Worm (Caenorhabditis elegans) whole organism, L4 larva: Measurements from ENCODE around the gene sre-9.

Experiments used
- D1046.2 ChIP-seq: fragments of 200-800 bp; sonication (Bioruptor generic); IDR thresholded peaks from 2 replicates; pipeline ENCODE4 v1.3.6; 2022; ENCODE audit warnings: missing genetic modification characterization, missing compliant biosample characterization
- F26F4.8 ChIP-seq: fragments of 200-800 bp; sonication (Bioruptor generic); conservative IDR thresholded peaks from 2 replicates; pipeline ENCODE4 v1.3.6; 2022; ENCODE audit warnings: missing genetic modification characterization, missing compliant biosample characterization
- R02D3.7 ChIP-seq: fragments of 150-350 bp; sonication (generic microtip); optimal IDR thresholded peaks from 3 replicates; lab custom pipeline; 2014; ENCODE audit warnings: missing biosample characterization, missing genetic modification characterization
- T26A8.4 ChIP-seq: fragments of 200-800 bp; sonication (Bioruptor generic); IDR thresholded peaks from 2 replicates; pipeline ENCODE4 v1.3.6; 2022; ENCODE audit warnings: missing genetic modification characterization, missing compliant biosample characterization
- Y105C5A.15 ChIP-seq: fragments of 200-800 bp; sonication (Bioruptor generic); IDR thresholded peaks from 2 replicates; pipeline ENCODE4 v1.3.6; 2022; ENCODE audit warnings: missing genetic modification characterization, missing compliant biosample characterization
- Y75B8A.6 ChIP-seq: fragments of 200-800 bp; sonication (Bioruptor generic); IDR thresholded peaks from 2 replicates; pipeline ENCODE4 v1.3.6; 2022; ENCODE audit warnings: missing genetic modification reagents, missing genetic modification characterization, missing compliant biosample characterization
- aha-1 ChIP-seq: fragments of 150-350 bp; peaks from one replicate; lab custom pipeline; 2014; ENCODE audit warnings: missing biosample characterization, missing genetic modification characterization
- ama-1 ChIP-seq: fragments of 150-350 bp; optimal IDR thresholded peaks from 2 replicates; lab custom pipeline; 2014; ENCODE audit warnings: inconsistent platforms, mixed read lengths
- ceh-32 ChIP-seq: sonication (generic microtip); optimal IDR thresholded peaks from 2 replicates; lab custom pipeline; 2016; ENCODE audit warnings: mild to moderate bottlenecking, missing genetic modification characterization, missing compliant biosample characterization; ENCODE audit not compliant: poor library complexity
- ceh-62 ChIP-seq: sonication (generic microtip); optimal IDR thresholded peaks from 2 replicates; lab custom pipeline; 2017; ENCODE audit warnings: missing biosample characterization, missing genetic modification characterization
- daf-16 ChIP-seq, 3 experiments: sonication (generic microtip); optimal IDR thresholded peaks; 2 replicates each; lab custom pipeline; 2016 to 2017; ENCODE audit warnings: missing genetic modification characterization in 3 of 3, missing genetic modification reagents in 3 of 3, mild to moderate bottlenecking in 2 of 3, missing compliant biosample characterization in 2 of 3, missing biosample characterization in 1 of 3, moderate library complexity in 1 of 3
- daf-19 ChIP-seq: fragments of 200-800 bp; sonication (Bioruptor generic); conservative IDR thresholded peaks from 2 replicates; pipeline ENCODE4 v1.3.6; 2022; ENCODE audit warnings: missing genetic modification characterization, missing compliant biosample characterization
- dmd-8 ChIP-seq: fragments of 200-800 bp; sonication (Bioruptor generic); IDR thresholded peaks from 2 replicates; pipeline ENCODE4 v1.3.6; 2022; ENCODE audit warnings: missing genetic modification characterization, missing compliant biosample characterization
- dmd-9 ChIP-seq: fragments of 200-800 bp; sonication (Bioruptor generic); IDR thresholded peaks from 2 replicates; pipeline ENCODE4 v1.3.6; 2022; ENCODE audit warnings: missing genetic modification reagents, missing genetic modification characterization, missing compliant biosample characterization
- dpl-1 ChIP-seq: fragments of 150-350 bp; optimal IDR thresholded peaks from 2 replicates; lab custom pipeline; 2014; ENCODE audit warnings: missing biosample characterization, missing genetic modification reagents, missing genetic modification characterization
- fos-1 ChIP-seq: fragments of 150-350 bp; optimal IDR thresholded peaks from 2 replicates; lab custom pipeline; 2014; ENCODE audit warnings: missing biosample characterization, missing genetic modification characterization
- lim-7 ChIP-seq: fragments of 200-800 bp; sonication (Bioruptor generic); IDR thresholded peaks from 2 replicates; pipeline ENCODE4 v1.3.6; 2022; ENCODE audit warnings: missing genetic modification characterization, missing compliant biosample characterization
- lin-29 ChIP-seq: fragments of 200-800 bp; sonication (Bioruptor generic); IDR thresholded peaks from 2 replicates; pipeline ENCODE4 v1.3.6; 2022; ENCODE audit warnings: missing genetic modification reagents, missing genetic modification characterization, missing compliant biosample characterization
- lin-39 ChIP-seq: fragments of 150-350 bp; optimal IDR thresholded peaks from 2 replicates; lab custom pipeline; 2014; ENCODE audit warnings: missing biosample characterization, missing genetic modification reagents, missing genetic modification characterization
- lir-3 ChIP-seq: sonication (generic microtip); optimal IDR thresholded peaks from 2 replicates; lab custom pipeline; 2016; ENCODE audit warnings: mild to moderate bottlenecking, missing genetic modification characterization, missing compliant biosample characterization
- madf-9 ChIP-seq: fragments of 200-800 bp; sonication (Bioruptor generic); conservative IDR thresholded peaks from 2 replicates; pipeline ENCODE4 v1.3.6; 2022; ENCODE audit warnings: missing genetic modification reagents, missing genetic modification characterization, missing compliant biosample characterization
- nhr-102 ChIP-seq: sonication (generic microtip); optimal IDR thresholded peaks from 2 replicates; lab custom pipeline; 2016; ENCODE audit warnings: mild to moderate bottlenecking, missing genetic modification characterization, moderate library complexity, missing compliant biosample characterization
- nhr-237 ChIP-seq: sonication (generic microtip); optimal IDR thresholded peaks from 2 replicates; lab custom pipeline; 2017; ENCODE audit warnings: missing biosample characterization, missing genetic modification characterization
- nhr-28 ChIP-seq: fragments of 150-350 bp; optimal IDR thresholded peaks from 2 replicates; lab custom pipeline; 2014; ENCODE audit warnings: missing biosample characterization, missing genetic modification characterization
- nhr-41 ChIP-seq: fragments of 200-800 bp; sonication (Bioruptor generic); IDR thresholded peaks from 2 replicates; pipeline ENCODE4 v1.3.6; 2022; ENCODE audit warnings: missing genetic modification reagents, missing genetic modification characterization, missing compliant biosample characterization
- nhr-6 ChIP-seq: fragments of 150-350 bp; optimal IDR thresholded peaks from 2 replicates; lab custom pipeline; 2014; ENCODE audit warnings: missing biosample characterization, missing genetic modification characterization
- pha-4 ChIP-seq, 2 experiments: fragments of 150-350 bp in 1 of 2; fragments of 200-800 bp in 1 of 2; sonication (Bioruptor generic) in 1 of 2; IDR thresholded peaks in 1 of 2; optimal IDR thresholded peaks in 1 of 2; 2 replicates each; pipeline versions ENCODE4 v1.3.6 to Lab custom; 2014 to 2022; ENCODE audit warnings: missing genetic modification characterization in 2 of 2, missing genetic modification reagents in 2 of 2, missing biosample characterization in 1 of 2, missing compliant biosample characterization in 1 of 2
- php-3 ChIP-seq: fragments of 200-800 bp; sonication (Bioruptor generic); IDR thresholded peaks from 2 replicates; pipeline ENCODE4 v1.3.6; 2022; ENCODE audit warnings: missing genetic modification reagents, missing genetic modification characterization, missing compliant biosample characterization
- pqm-1 ChIP-seq: sonication (generic microtip); optimal IDR thresholded peaks from 2 replicates; lab custom pipeline; 2017; ENCODE audit warnings: missing biosample characterization, missing genetic modification characterization
- snpc-1.2 ChIP-seq: fragments of 200-800 bp; sonication (Bioruptor generic); IDR thresholded peaks from 2 replicates; pipeline ENCODE4 v1.3.6; 2022; ENCODE audit warnings: missing genetic modification reagents, missing genetic modification characterization, missing compliant biosample characterization
- unc-130 ChIP-seq: sonication (generic microtip); optimal IDR thresholded peaks from 2 replicates; lab custom pipeline; 2016; ENCODE audit warnings: missing genetic modification reagents, missing genetic modification characterization, missing compliant biosample characterization
- unc-62 ChIP-seq, 3 experiments: fragments of 150-350 bp in 1 of 3; sonication (generic microtip); optimal IDR thresholded peaks in 2 of 3; peaks in 1 of 3; 1 replicate in 1 of 3; 2 replicates in 2 of 3; lab custom pipeline; 2014 to 2017; ENCODE audit warnings: missing biosample characterization in 3 of 3, missing genetic modification characterization in 3 of 3, missing genetic modification reagents in 3 of 3, missing genotype in 1 of 3
- zag-1 ChIP-seq: fragments of 150-350 bp; optimal IDR thresholded peaks from 2 replicates; lab custom pipeline; 2014; ENCODE audit warnings: missing biosample characterization, missing genetic modification characterization
- zfp-3 ChIP-seq: fragments of 200-800 bp; sonication (Bioruptor generic); conservative IDR thresholded peaks from 2 replicates; pipeline ENCODE4 v1.3.6; 2022; ENCODE audit warnings: missing genetic modification reagents, missing genetic modification characterization, missing compliant biosample characterization
- zip-11 ChIP-seq: fragments of 200-800 bp; sonication (Bioruptor generic); IDR thresholded peaks from 2 replicates; pipeline ENCODE4 v1.3.6; 2022; ENCODE audit warnings: missing genetic modification characterization, missing compliant biosample characterization

Gene sre-9

ce11 chrV:3884550-3884949 is 10.2 kb upstream of the sre-9 start:
- no peak for TF ChIP-seq nhr-237 (tag; lab: Kevin White, UChicago)
- peak; percentile 90 for TF ChIP-seq aha-1 (tag; lab: Kevin White, UChicago)
- TF ChIP-seq, all 104 proteins: peak for 1

- TF ChIP-seq zfp-3 (GFP tag; lab: Robert Waterston, UW) (no peak), zip-11 (GFP tag; lab: Robert Waterston, UW) (no peak), dmd-9 (no peak), lir-3 (no peak), daf-19 (GFP tag; lab: Robert Waterston, UW) (no peak), T26A8.4 (GFP tag; lab: Robert Waterston, UW) (no peak), dpl-1 (no peak), nhr-28 (tag; lab: Kevin White, UChicago) (no peak), D1046.2 (GFP tag; lab: Robert Waterston, UW) (no peak), Y105C5A.15 (no peak), php-3 (GFP tag; lab: Robert Waterston, UW) (no peak)
- TF ChIP-seq, all 104 proteins: peak for 0
Measured at ce11 chrV:3886104-3886503, 8.7 kb upstream of the sre-9 start, which contains the start of gene nhr-124. Gene nhr-124 (minus strand): TSS chrV:3886204.

ce11 chrV:3889113-3889512 is 5.6 kb upstream of the sre-9 start, which contains the start of gene C17E7.13:
Gene C17E7.13 (minus strand): TSS chrV:3889288.
- TF ChIP-seq lir-3 (no peak), nhr-41 (GFP tag; lab: Robert Waterston, UW) (no peak), T26A8.4 (GFP tag; lab: Robert Waterston, UW) (no peak), D1046.2 (GFP tag; lab: Robert Waterston, UW) (no peak), nhr-28 (tag; lab: Kevin White, UChicago) (peak; percentile 39), pqm-1 (tag; lab: Kevin White, UChicago) (peak; percentile 61), madf-9 (no peak), lim-7 (GFP tag; lab: Robert Waterston, UW) (no peak), daf-16 (GFP tag; optimal IDR thresholded peaks at IDR 0.05; lab: Kevin White, UChicago) (no peak), daf-16 (tag; optimal IDR thresholded peaks at IDR 0.05; lab: Kevin White, UChicago) (peak; percentile 49)

ce11 chrV:3890761-3891160 is 4.0 kb upstream of the sre-9 start, which contains the start of gene C17E7.9:
Gene C17E7.9 (minus strand): TSS chrV:3890861.
- no peak for TF ChIP-seq nhr-6
- TF ChIP-seq, all 104 proteins: peak for 0

- TF ChIP-seq F26F4.8 (GFP tag; lab: Robert Waterston, UW) (no peak), Y75B8A.6 (no peak), madf-9 (no peak), lin-39 (tag; lab: Kevin White, UChicago) (no peak), ceh-62 (tag; lab: Kevin White, UChicago) (no peak), nhr-102 (no peak), D1046.2 (GFP tag; lab: Robert Waterston, UW) (no peak), dmd-8 (GFP tag; lab: Robert Waterston, UW) (no peak), pha-4 (GFP tag; IDR thresholded peaks at IDR 0.05; lab: Robert Waterston, UW) (no peak), pha-4 (tag; optimal IDR thresholded peaks at IDR 0.05; lab: Kevin White, UChicago) (no peak), aha-1 (tag; lab: Kevin White, UChicago) (no peak), zag-1 (tag; lab: Kevin White, UChicago) (no peak), R02D3.7 (tag; lab: Kevin White, UChicago) (no peak), ama-1 (lab: Kevin White, UChicago) (no peak), zfp-3 (GFP tag; lab: Robert Waterston, UW) (no peak), unc-62 (GFP tag; optimal IDR thresholded peaks at IDR 0.05 in 1 of 2; lab: Kevin White, UChicago) (no peak), unc-62 (tag; optimal IDR thresholded peaks at IDR 0.05; lab: Kevin White, UChicago) (no peak), snpc-1.2 (GFP tag; lab: Robert Waterston, UW) (no peak), ceh-32 (tag; lab: Kevin White, UChicago) (no peak), unc-130 (no peak), fos-1 (tag; lab: Kevin White, UChicago) (no peak), lin-29 (GFP tag; lab: Robert Waterston, UW) (no peak)
- TF ChIP-seq, all 104 proteins: peak for 0
Measured at ce11 chrV:3891919-3892318, 2.8 kb upstream of the sre-9 start, which contains the start of gene C17E7.12. Gene C17E7.12 (minus strand): TSS chrV:3892019.
